ENCODE assay signal across 4 fruit fly cellular contexts in the genomic region with DNA sequence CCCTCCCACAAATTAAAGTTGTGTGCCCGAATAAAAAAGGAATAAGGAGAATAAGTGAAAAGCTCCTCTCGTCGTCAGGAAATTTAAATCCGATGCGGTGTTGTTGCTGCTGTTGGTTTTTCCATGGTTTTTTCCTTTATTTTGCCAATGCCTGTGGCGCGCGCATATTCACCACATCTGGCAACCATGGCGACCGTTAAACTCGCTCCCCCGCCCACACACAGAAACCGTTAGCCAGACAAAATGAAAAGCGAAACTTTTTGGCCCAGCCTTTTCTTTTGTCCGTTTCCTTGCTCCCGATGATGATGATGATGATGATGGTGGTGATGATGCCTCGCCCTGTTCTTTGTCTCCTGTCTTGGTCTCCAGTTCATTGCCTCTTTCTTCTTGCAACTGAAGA.
TF ChIP-seq lines count a peak whose summit lies in the region.

No protein-coding gene starts in this region.

- TF ChIP-seq CTCF in whole organism, embryonic (GFP tag; optimal IDR thresholded peaks at IDR 0.05; lab: Kevin White, UChicago) = no peak

TF ChIP-seq in whole organism, adult, 20 proteins besides CTCF, POLR2A, EP300 and RAD21:
- no peak for TF ChIP-seq CG33017 (tag; optimal IDR thresholded peaks at IDR 0.05; lab: Kevin White, UChicago)
- TF ChIP-seq Crg-1 (GFP tag; optimal IDR thresholded peaks at IDR 0.05; lab: Kevin White, UChicago) = no peak
- TF ChIP-seq pad (GFP tag; optimal IDR thresholded peaks at IDR 0.05; lab: Kevin White, UChicago) = peak; percentile 32
- TF ChIP-seq toe (GFP tag; optimal IDR thresholded peaks at IDR 0.05; lab: Kevin White, UChicago) = no peak
- no peak for TF ChIP-seq CG12768 (GFP tag; optimal IDR thresholded peaks at IDR 0.05; lab: Kevin White, UChicago)
- TF ChIP-seq tj (GFP tag; optimal IDR thresholded peaks at IDR 0.05; lab: Kevin White, UChicago) = no peak
- no peak for TF ChIP-seq Hr96 (GFP tag; optimal IDR thresholded peaks at IDR 0.05; lab: Kevin White, UChicago)

TF ChIP-seq in whole organism, embryonic, 481 proteins besides CTCF, POLR2A, EP300 and RAD21:
- TF ChIP-seq Eip74EF (GFP tag; optimal IDR thresholded peaks at IDR 0.05; lab: Kevin White, UChicago) = no peak
- TF ChIP-seq fu2 (GFP tag; optimal IDR thresholded peaks at IDR 0.05; lab: Kevin White, UChicago) = no peak
- TF ChIP-seq abd-A (tag; optimal IDR thresholded peaks at IDR 0.05; lab: Kevin White, UChicago) = peak; percentile 28
- TF ChIP-seq chinmo (GFP tag; IDR thresholded peaks at IDR 0.05; lab: Robert Waterston, UW; ENCODE audit: partially characterized antibody) = 0 out of 4 replicates have a peak, but pooled peaks have one; percentile 34
- TF ChIP-seq Rfx (GFP tag; IDR thresholded peaks at IDR 0.05; lab: Robert Waterston, UW) = peak; percentile 16; the same call in 1 of the 2 replicates
- no peak for TF ChIP-seq CG31365 (tag; optimal IDR thresholded peaks at IDR 0.05; lab: Kevin White, UChicago)
- TF ChIP-seq Drgx (GFP tag; IDR thresholded peaks at IDR 0.05; lab: Robert Waterston, UW) = peak; percentile 30; the same call in 1 of the 2 replicates
- peak; percentile 41 for TF ChIP-seq Med (GFP tag; lab: Kevin White, UChicago)
- TF ChIP-seq CG9932 (GFP tag; IDR thresholded peaks at IDR 0.05; lab: Robert Waterston, UW) = 0 out of 2 replicates have a peak, but pooled peaks have one; percentile 7
- peak; percentile 89 for TF ChIP-seq twi (tag; optimal IDR thresholded peaks at IDR 0.05; lab: Kevin White, UChicago)
- TF ChIP-seq onecut (GFP tag; IDR thresholded peaks at IDR 0.05; lab: Robert Waterston, UW) = no peak; the same call in 1 of the 2 replicates
- no peak for TF ChIP-seq vvl (GFP tag; IDR thresholded peaks at IDR 0.05; lab: Robert Waterston, UW)
- peak; percentile 20; the same call in 1 of the 3 replicates for TF ChIP-seq ci (GFP tag; IDR thresholded peaks at IDR 0.05; lab: Robert Waterston, UW)
- no peak for TF ChIP-seq croc (GFP tag; conservative IDR thresholded peaks at IDR 0.05; lab: Robert Waterston, UW)
- no peak for TF ChIP-seq insv (GFP tag; optimal IDR thresholded peaks at IDR 0.05; lab: Kevin White, UChicago)
- TF ChIP-seq Blimp-1 (GFP tag; optimal IDR thresholded peaks at IDR 0.05; lab: Kevin White, UChicago) = peak; percentile 58
- no peak for TF ChIP-seq sug (tag; optimal IDR thresholded peaks at IDR 0.05; lab: Kevin White, UChicago)
- TF ChIP-seq CG15601 (tag; optimal IDR thresholded peaks at IDR 0.05; lab: Kevin White, UChicago) = no peak
- peak; percentile 22; the same call in 1 of the 2 replicates for TF ChIP-seq CG4360 (GFP tag; IDR thresholded peaks at IDR 0.05; lab: Robert Waterston, UW)

TF ChIP-seq in whole organism, prepupa, 60 proteins besides CTCF, POLR2A, EP300 and RAD21:
- TF ChIP-seq CG6792 (GFP tag; optimal IDR thresholded peaks at IDR 0.05; lab: Kevin White, UChicago) (no peak), Ets96B (tag; optimal IDR thresholded peaks at IDR 0.05; lab: Kevin White, UChicago) (no peak), CG6854 (GFP tag; optimal IDR thresholded peaks at IDR 0.05; lab: Kevin White, UChicago) (no peak), dac (GFP tag; optimal IDR thresholded peaks at IDR 0.05; lab: Kevin White, UChicago) (peak; percentile 2), OdsH (GFP tag; optimal IDR thresholded peaks at IDR 0.05; lab: Kevin White, UChicago) (no peak), CG6163 (GFP tag; IDR thresholded peaks at IDR 0.05; lab: Robert Waterston, UW) (peak; percentile 58; the same call in 2 of the 3 replicates), Met (GFP tag; optimal IDR thresholded peaks at IDR 0.05; lab: Kevin White, UChicago) (no peak), Eip93F (GFP tag; optimal IDR thresholded peaks at IDR 0.05; lab: Kevin White, UChicago) (no peak), Hr4 (GFP tag; optimal IDR thresholded peaks at IDR 0.05; lab: Kevin White, UChicago) (no peak), CG8632 (GFP tag; optimal IDR thresholded peaks at IDR 0.05; lab: Kevin White, UChicago) (no peak), Eip78C (GFP tag; lab: Kevin White, UChicago) (no peak), Sox14 (GFP tag; optimal IDR thresholded peaks at IDR 0.05; lab: Kevin White, UChicago) (peak; percentile 15), vri (GFP tag; optimal IDR thresholded peaks at IDR 0.05; lab: Kevin White, UChicago) (no peak), CG10669 (GFP tag; optimal IDR thresholded peaks at IDR 0.05; lab: Kevin White, UChicago) (no peak), Blimp-1 (GFP tag; optimal IDR thresholded peaks at IDR 0.05; lab: Kevin White, UChicago) (peak; percentile 96), svp (GFP tag; lab: Kevin White, UChicago) (no peak), CG8119 (GFP tag; IDR thresholded peaks at IDR 0.05; lab: Robert Waterston, UW) (peak; percentile 32; the same call in 1 of the 3 replicates), fd59A (GFP tag; optimal IDR thresholded peaks at IDR 0.05; lab: Kevin White, UChicago) (no peak), eg (GFP tag; IDR thresholded peaks at IDR 0.05; lab: Robert Waterston, UW) (0 out of 3 replicates have a peak, but pooled peaks have one; percentile 26), topi (GFP tag; optimal IDR thresholded peaks at IDR 0.05; lab: Kevin White, UChicago) (no peak), CG16779 (tag; optimal IDR thresholded peaks at IDR 0.05; lab: Kevin White, UChicago) (no peak), CG1621 (tag; optimal IDR thresholded peaks at IDR 0.05; lab: Kevin White, UChicago) (no peak)

TF ChIP-seq in whole organism, pupa, 21 proteins besides CTCF, POLR2A, EP300 and RAD21:
- peak; percentile 86 for TF ChIP-seq EcR (GFP tag; optimal IDR thresholded peaks at IDR 0.05; lab: Kevin White, UChicago)
- peak; percentile 20; the same call in 1 of the 3 replicates for TF ChIP-seq fd96Ca (GFP tag; IDR thresholded peaks at IDR 0.05; lab: Robert Waterston, UW)
- peak; percentile 8 for TF ChIP-seq Snoo (tag; optimal IDR thresholded peaks at IDR 0.05; lab: Kevin White, UChicago)
- TF ChIP-seq CG4496 (GFP tag; IDR thresholded peaks at IDR 0.05; lab: Robert Waterston, UW) = peak; percentile 33; the same call in 1 of the 3 replicates
- no peak for TF ChIP-seq CG12605 (GFP tag; IDR thresholded peaks at IDR 0.05; lab: Robert Waterston, UW)
- TF ChIP-seq Pif1B (GFP tag; optimal IDR thresholded peaks at IDR 0.05; lab: Kevin White, UChicago) = no peak
